Fruit fly (Drosophila melanogaster): ENCODE results near the gene Coq6.

Coq6 gene

DNA sequence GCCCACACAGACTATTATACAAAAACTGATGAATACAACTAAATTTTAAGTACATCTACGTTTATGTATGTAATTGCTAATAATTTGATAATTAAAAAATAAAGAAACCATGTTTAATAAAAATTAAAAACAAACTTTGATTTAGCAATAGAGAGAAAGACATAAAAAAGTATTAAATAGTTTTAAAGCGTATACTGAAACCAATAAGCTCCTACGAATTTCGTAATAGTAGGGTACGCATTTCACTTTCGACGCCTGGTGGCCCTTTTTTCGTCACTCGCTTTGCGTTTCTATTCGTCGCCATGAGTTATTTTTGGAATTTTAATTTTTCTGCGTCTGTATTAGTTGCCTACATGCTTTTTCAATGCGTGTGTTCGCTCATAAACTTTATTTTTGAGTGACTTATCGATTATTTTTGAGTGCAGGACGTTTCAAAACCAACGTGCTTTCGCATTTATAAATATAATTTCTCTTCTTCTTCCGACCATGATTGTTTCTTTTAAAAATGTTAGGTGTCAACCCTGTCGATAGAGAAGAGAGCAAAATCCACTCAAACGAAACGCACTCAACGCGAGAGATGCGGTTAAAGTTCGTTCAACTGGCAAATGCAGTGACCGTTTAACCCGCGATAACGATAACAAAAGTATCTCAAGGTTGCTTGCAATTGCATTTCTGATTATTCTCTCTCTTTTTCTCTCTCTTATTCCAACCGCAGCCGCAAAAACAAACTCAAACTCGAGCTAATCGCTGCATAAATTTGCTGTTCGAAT lies 14.7 kb upstream of the Coq6 start, which contains the start of gene Oscillin (continued):
- TF ChIP-seq Awh (GFP tag; IDR thresholded peaks at IDR 0.05): peak; percentile 91
- TF ChIP-seq NfI (GFP tag; optimal IDR thresholded peaks at IDR 0.05): peak; percentile 66
- TF ChIP-seq stwl (tag; optimal IDR thresholded peaks at IDR 0.05): peak; percentile 88
- peak; percentile 74 for TF ChIP-seq CG6683 (GFP tag; optimal IDR thresholded peaks at IDR 0.05)
- peak; percentile 51; the same call in 1 of the 3 replicates for TF ChIP-seq ci (GFP tag; IDR thresholded peaks at IDR 0.05)
- TF ChIP-seq slbo (GFP tag; IDR thresholded peaks at IDR 0.05): peak; percentile 79
- peak; percentile 91 for TF ChIP-seq Sox102F (GFP tag; optimal IDR thresholded peaks at IDR 0.05)
- TF ChIP-seq jumu (GFP tag; optimal IDR thresholded peaks at IDR 0.05): no peak
- TF ChIP-seq yki (optimal IDR thresholded peaks at IDR 0.05): no peak
- no peak for TF ChIP-seq CkIIα-i1 (GFP tag; IDR thresholded peaks at IDR 0.05)
- peak; percentile 92 for TF ChIP-seq CG2678 (tag; optimal IDR thresholded peaks at IDR 0.05)
- peak; percentile 42 for TF ChIP-seq dm (GFP tag; optimal IDR thresholded peaks at IDR 0.05)
- no peak for TF ChIP-seq CG10321 (GFP tag; IDR thresholded peaks at IDR 0.05)
- peak in 1 of 2 experiments; percentile 30 for TF ChIP-seq chif (GFP tag; optimal IDR thresholded peaks at IDR 0.05)
- peak; percentile 89 for TF ChIP-seq gsb-n (tag; optimal IDR thresholded peaks at IDR 0.05)
- TF ChIP-seq CoRest (tag; optimal IDR thresholded peaks at IDR 0.05): peak; percentile 85
- TF ChIP-seq CG4424 (GFP tag; optimal IDR thresholded peaks at IDR 0.05): peak; percentile 84
- peak; percentile 89 for TF ChIP-seq dmrt99B (tag; optimal IDR thresholded peaks at IDR 0.05)
- peak; percentile 72; the same call in 2 of the 3 replicates for TF ChIP-seq B-H1 (GFP tag; IDR thresholded peaks at IDR 0.05)
- no peak for TF ChIP-seq jing (GFP tag; optimal IDR thresholded peaks at IDR 0.05)
- no peak for TF ChIP-seq CG3995 (GFP tag; optimal IDR thresholded peaks at IDR 0.05)
- peak; percentile 90 for TF ChIP-seq CG32532 (GFP tag; IDR thresholded peaks at IDR 0.05)
- no peak for TF ChIP-seq gcm (GFP tag; optimal IDR thresholded peaks at IDR 0.05)
- peak; percentile 12 for TF ChIP-seq CG15073 (GFP tag; optimal IDR thresholded peaks at IDR 0.05)
- TF ChIP-seq ro (GFP tag; IDR thresholded peaks at IDR 0.05): peak; percentile 51; the same call in 1 of the 2 replicates
- peak; percentile 82 for TF ChIP-seq CG32772 (GFP tag; IDR thresholded peaks at IDR 0.05)
- no peak for TF ChIP-seq CG31365 (tag; optimal IDR thresholded peaks at IDR 0.05)
- no peak for TF ChIP-seq CG4617 (GFP tag; optimal IDR thresholded peaks at IDR 0.05; ENCODE audit: borderline replicate concordance)
- no peak for TF ChIP-seq dimm (GFP tag; IDR thresholded peaks at IDR 0.05)
- TF ChIP-seq zf30C (GFP tag; optimal IDR thresholded peaks at IDR 0.05): no peak
- peak; percentile 80 for TF ChIP-seq CG3281 (GFP tag; optimal IDR thresholded peaks at IDR 0.05)
- no peak for TF ChIP-seq GATAe (GFP tag; conservative IDR thresholded peaks at IDR 0.05)
- peak; percentile 94 for TF ChIP-seq Xrp1 (GFP tag; IDR thresholded peaks at IDR 0.05)
- TF ChIP-seq CG8359 (GFP tag; optimal IDR thresholded peaks at IDR 0.05; ENCODE audit: borderline replicate concordance): peak; percentile 44
- peak; percentile 87 for TF ChIP-seq Fer1 (GFP tag; optimal IDR thresholded peaks at IDR 0.05)
- peak; percentile 45; the same call in 1 of the 2 replicates for TF ChIP-seq MBD-R2 (GFP tag; IDR thresholded peaks at IDR 0.05)
- no peak for TF ChIP-seq CG1603 (tag; optimal IDR thresholded peaks at IDR 0.05)
- peak; percentile 36 to 92 for TF ChIP-seq Hr51 (GFP tag; optimal IDR thresholded peaks at IDR 0.05)
- TF ChIP-seq Mrtf (GFP tag; IDR thresholded peaks at IDR 0.05): peak; percentile 75; the same call in 1 of the 3 replicates
- TF ChIP-seq ftz-f1 (GFP tag; optimal IDR thresholded peaks at IDR 0.05): no peak
- TF ChIP-seq CG15514 (GFP tag; optimal IDR thresholded peaks at IDR 0.05): peak; percentile 61
- peak; percentile 64 for TF ChIP-seq wor (GFP tag; IDR thresholded peaks at IDR 0.05)
- TF ChIP-seq usp (GFP tag; optimal IDR thresholded peaks at IDR 0.05): no peak
- peak; percentile 47 for TF ChIP-seq nom (GFP tag; optimal IDR thresholded peaks at IDR 0.05)
- TF ChIP-seq btn (GFP tag; optimal IDR thresholded peaks at IDR 0.05): no peak

All from whole organism, embryonic.